Fruit fly (Drosophila melanogaster): ENCODE results near the gene mTerf5.
A peak's percentile ranks its signal among the peaks of the same experiment; 100 is the strongest.

mTerf5 gene

dm6 chr3R:18188702-18189125, 34.8 kb downstream of the mTerf5 start, which contains the start of the genes CG12321 and MED17 (continued):
- TF ChIP-seq CG17568 (GFP tag; optimal IDR thresholded peaks at IDR 0.05): no peak
- TF ChIP-seq ap (GFP tag; IDR thresholded peaks at IDR 0.05): peak; percentile 77
- TF ChIP-seq Dfd (GFP tag; optimal IDR thresholded peaks at IDR 0.05): no peak
- TF ChIP-seq Meics (GFP tag; optimal IDR thresholded peaks at IDR 0.05): peak; percentile 100
- TF ChIP-seq usp (GFP tag; optimal IDR thresholded peaks at IDR 0.05): no peak
- TF ChIP-seq peb (GFP tag; IDR thresholded peaks at IDR 0.05): peak; percentile 74
- peak; percentile 92 for TF ChIP-seq tin (GFP tag; optimal IDR thresholded peaks at IDR 0.05)
- peak; percentile 66 for TF ChIP-seq CG7987 (GFP tag; optimal IDR thresholded peaks at IDR 0.05)
- peak; percentile 26 for TF ChIP-seq schlank (tag; optimal IDR thresholded peaks at IDR 0.05)
- TF ChIP-seq CG15514 (GFP tag; optimal IDR thresholded peaks at IDR 0.05): peak; percentile 86
- TF ChIP-seq CG2889 (GFP tag; IDR thresholded peaks at IDR 0.05): peak; percentile 77
- no peak for TF ChIP-seq Opbp (GFP tag; IDR thresholded peaks at IDR 0.05; ENCODE audit: partially characterized antibody)
- no peak for TF ChIP-seq ato (GFP tag; IDR thresholded peaks at IDR 0.05; ENCODE audit: partially characterized antibody)
- peak; percentile 80 for TF ChIP-seq wdn (GFP tag; IDR thresholded peaks at IDR 0.05)
- TF ChIP-seq zfh1 (GFP tag; IDR thresholded peaks at IDR 0.05): peak; percentile 85
- peak; percentile 89 for TF ChIP-seq CG15269 (tag; optimal IDR thresholded peaks at IDR 0.05)
- TF ChIP-seq CG10979 (tag; optimal IDR thresholded peaks at IDR 0.05): peak; percentile 85
- peak; percentile 82 for TF ChIP-seq CG31388 (GFP tag; optimal IDR thresholded peaks at IDR 0.05)
- peak; percentile 87 for TF ChIP-seq CG31441 (GFP tag; IDR thresholded peaks at IDR 0.05)
- peak; percentile 86 for TF ChIP-seq CG9437 (GFP tag; optimal IDR thresholded peaks at IDR 0.05)
- peak; percentile 62 for TF ChIP-seq gcm2 (GFP tag; optimal IDR thresholded peaks at IDR 0.05)
- TF ChIP-seq Pdp1 (GFP tag; optimal IDR thresholded peaks at IDR 0.05): peak; percentile 55 to 57
- no peak for TF ChIP-seq gro (GFP tag; optimal IDR thresholded peaks at IDR 0.05)
- peak; percentile 97 for TF ChIP-seq slbo (GFP tag; IDR thresholded peaks at IDR 0.05)
- TF ChIP-seq CG12155 (GFP tag; optimal IDR thresholded peaks at IDR 0.05): peak; percentile 90
- peak; percentile 98 for TF ChIP-seq Ets65A (GFP tag)
- no peak for TF ChIP-seq z (GFP tag; IDR thresholded peaks at IDR 0.05)
- no peak for TF ChIP-seq eyg (GFP tag; optimal IDR thresholded peaks at IDR 0.05)
- peak; percentile 80 for TF ChIP-seq CG11093 (GFP tag; IDR thresholded peaks at IDR 0.05)
- TF ChIP-seq HmgD (GFP tag; optimal IDR thresholded peaks at IDR 0.05): no peak
- TF ChIP-seq CG34224 (GFP tag; IDR thresholded peaks at IDR 0.05; ENCODE audit: partially characterized antibody): no peak
- TF ChIP-seq Hsf (GFP tag; optimal IDR thresholded peaks at IDR 0.05): peak; percentile 79
- TF ChIP-seq CG6175 (GFP tag; IDR thresholded peaks at IDR 0.05): peak; percentile 79; the same call in 2 of the 3 replicates
- peak; percentile 42 for TF ChIP-seq jumu (GFP tag; optimal IDR thresholded peaks at IDR 0.05)
- TF ChIP-seq ro (GFP tag; IDR thresholded peaks at IDR 0.05): peak; percentile 67
- peak; percentile 92 for TF ChIP-seq CG11456 (GFP tag; IDR thresholded peaks at IDR 0.05)
- no peak for TF ChIP-seq lov (optimal IDR thresholded peaks at IDR 0.05)
- TF ChIP-seq lov (GFP tag; IDR thresholded peaks at IDR 0.05): peak; percentile 74; the same call in 1 of the 3 replicates
- TF ChIP-seq HmgZ (tag; optimal IDR thresholded peaks at IDR 0.05): peak; percentile 71
- TF ChIP-seq YL-1 (GFP tag; optimal IDR thresholded peaks at IDR 0.05): peak; percentile 84
- TF ChIP-seq CG33557 (GFP tag; optimal IDR thresholded peaks at IDR 0.05): peak; percentile 72
- TF ChIP-seq hth (optimal IDR thresholded peaks at IDR 0.05): no peak
- peak; percentile 73 for TF ChIP-seq CG10959 (GFP tag; IDR thresholded peaks at IDR 0.05)
- peak; percentile 57 for TF ChIP-seq Spps (tag; optimal IDR thresholded peaks at IDR 0.05)
- no peak for TF ChIP-seq CG2129 (GFP tag; IDR thresholded peaks at IDR 0.05; ENCODE audit: partially characterized antibody)
- TF ChIP-seq Oli (tag; optimal IDR thresholded peaks at IDR 0.05): peak; percentile 89
- peak; percentile 68 for TF ChIP-seq CG1529 (GFP tag; optimal IDR thresholded peaks at IDR 0.05)
- TF ChIP-seq MESR4 (GFP tag; optimal IDR thresholded peaks at IDR 0.05): no peak
- TF ChIP-seq sens (GFP tag): peak; percentile 93
- TF ChIP-seq CG4282 (GFP tag; optimal IDR thresholded peaks at IDR 0.05): no peak
- no peak for TF ChIP-seq Tbp (GFP tag; optimal IDR thresholded peaks at IDR 0.05)
- TF ChIP-seq psq (GFP tag; optimal IDR thresholded peaks at IDR 0.05): peak; percentile 79
